Worm (Caenorhabditis elegans): ENCODE results near the gene ida-1.

ida-1 gene

ce11 chrIII:5721888-5722287 lies 33.5 kb upstream of the ida-1 start (continued):
- TF ChIP-seq zip-4 (GFP tag; optimal IDR thresholded peaks at IDR 0.05) = peak; percentile 51
- TF ChIP-seq nhr-28 (tag; optimal IDR thresholded peaks at IDR 0.05) = no peak
- peak; percentile 66 for TF ChIP-seq lin-13 (GFP tag; optimal IDR thresholded peaks at IDR 0.05)
- TF ChIP-seq elt-3 (tag; optimal IDR thresholded peaks at IDR 0.05) = peak in 3 of 6 experiments; percentile 5 to 68 (median 33)
- no peak for TF ChIP-seq snpc-4 (tag; optimal IDR thresholded peaks at IDR 0.05)
- peak; percentile 96 for TF ChIP-seq elt-2 (tag; optimal IDR thresholded peaks at IDR 0.05)
- peak; percentile 93 for TF ChIP-seq nhr-90 (tag; optimal IDR thresholded peaks at IDR 0.05; ENCODE audit: poor library complexity)
- TF ChIP-seq nhr-47 (tag; optimal IDR thresholded peaks at IDR 0.05) = peak; percentile 88
- peak; percentile 65 for TF ChIP-seq grh-1 (GFP tag; IDR thresholded peaks at IDR 0.05)
- TF ChIP-seq lir-3 (tag; optimal IDR thresholded peaks at IDR 0.05; ENCODE audit: poor library complexity) = peak; percentile 94
- TF ChIP-seq hpl-2 (GFP tag; optimal IDR thresholded peaks at IDR 0.05) = no peak
- no peak for TF ChIP-seq nhr-237 (tag; optimal IDR thresholded peaks at IDR 0.05)
- TF ChIP-seq mef-2 (tag; optimal IDR thresholded peaks at IDR 0.05) = no peak
- peak; percentile 45 for TF ChIP-seq C16A3.4 (tag; optimal IDR thresholded peaks at IDR 0.05)
- no peak; the same call in 1 of the 2 replicates for TF ChIP-seq unc-98 (GFP tag; IDR thresholded peaks at IDR 0.05)
- TF ChIP-seq lin-14 (GFP tag; optimal IDR thresholded peaks at IDR 0.05) = peak; percentile 77
- TF ChIP-seq dsc-1 (tag; optimal IDR thresholded peaks at IDR 0.05) = peak; percentile 92
- peak; percentile 37 for TF ChIP-seq efl-3 (GFP tag; optimal IDR thresholded peaks at IDR 0.05)
- TF ChIP-seq pax-3 (tag; optimal IDR thresholded peaks at IDR 0.05) = peak; percentile 86
- peak; percentile 52 for TF ChIP-seq sup-37 (GFP tag; optimal IDR thresholded peaks at IDR 0.05)
- TF ChIP-seq hlh-17 (GFP tag; optimal IDR thresholded peaks at IDR 0.05; ENCODE audit: borderline replicate concordance) = no peak
- peak; percentile 71 for TF ChIP-seq unc-130 (tag; optimal IDR thresholded peaks at IDR 0.05)
- no peak for TF ChIP-seq egl-27 (tag; optimal IDR thresholded peaks at IDR 0.05)
- TF ChIP-seq ceh-82 (tag; optimal IDR thresholded peaks at IDR 0.05) = peak; percentile 45 to 66 (median 60)
- peak; percentile 83 for TF ChIP-seq snu-23 (GFP tag; optimal IDR thresholded peaks at IDR 0.05)
- TF ChIP-seq fkh-10 (GFP tag; optimal IDR thresholded peaks at IDR 0.05) = peak; percentile 34
- TF ChIP-seq ceh-90 (tag; optimal IDR thresholded peaks at IDR 0.05) = peak; percentile 94
- TF ChIP-seq sptf-1 (tag; optimal IDR thresholded peaks at IDR 0.05) = no peak
- TF ChIP-seq hlh-4 (tag; optimal IDR thresholded peaks at IDR 0.05) = peak; percentile 13
- peak; percentile 73 to 76 for TF ChIP-seq lsy-2 (tag; optimal IDR thresholded peaks at IDR 0.05)
- TF ChIP-seq C04F5.9 (tag; optimal IDR thresholded peaks at IDR 0.05) = peak; percentile 79
- no peak for TF ChIP-seq ceh-88 (GFP tag; IDR thresholded peaks at IDR 0.05)
- TF ChIP-seq alr-1 (tag; optimal IDR thresholded peaks at IDR 0.05; ENCODE audit: borderline replicate concordance) = no peak
- peak; percentile 68 for TF ChIP-seq Y116A8C.19 (tag; optimal IDR thresholded peaks at IDR 0.05; ENCODE audit: borderline replicate concordance)
- TF ChIP-seq egl-13 (tag; optimal IDR thresholded peaks at IDR 0.05) = peak; percentile 80
- TF ChIP-seq mdl-1 (tag; optimal IDR thresholded peaks at IDR 0.05) = peak in 1 of 2 experiments; percentile 21
- TF ChIP-seq ama-1 (optimal IDR thresholded peaks at IDR 0.05) = no peak
- TF ChIP-seq nhr-77 (tag; optimal IDR thresholded peaks at IDR 0.05) = peak; percentile 22

- TF ChIP-seq mdl-1 (tag; optimal IDR thresholded peaks at IDR 0.05) (no peak), elt-2 (tag; optimal IDR thresholded peaks at IDR 0.05) (no peak), unc-86 (tag; optimal IDR thresholded peaks at IDR 0.05) (no peak), efl-1 (optimal IDR thresholded peaks at IDR 0.05) (no peak), efl-1 (GFP tag; optimal IDR thresholded peaks at IDR 0.05 in 1 of 2) (no peak), lin-39 (tag; optimal IDR thresholded peaks at IDR 0.05) (no peak), pqm-1 (tag; optimal IDR thresholded peaks at IDR 0.05) (no peak), nhr-12 (tag; optimal IDR thresholded peaks at IDR 0.05) (no peak), hlh-17 (GFP tag; optimal IDR thresholded peaks at IDR 0.05; ENCODE audit: borderline replicate concordance) (no peak), C04F5.9 (tag; optimal IDR thresholded peaks at IDR 0.05) (no peak), ztf-4 (tag; optimal IDR thresholded peaks at IDR 0.05) (no peak), sox-4 (tag; optimal IDR thresholded peaks at IDR 0.05) (no peak), lin-15B (tag; optimal IDR thresholded peaks at IDR 0.05) (no peak), ceh-88 (GFP tag; IDR thresholded peaks at IDR 0.05) (no peak), zag-1 (tag; optimal IDR thresholded peaks at IDR 0.05) (no peak), mab-9 (GFP tag; IDR thresholded peaks at IDR 0.05) (no peak), unc-30 (tag; optimal IDR thresholded peaks at IDR 0.05) (no peak)
Measured at ce11 chrIII:5722550-5722949, 32.8 kb upstream of the ida-1 start, which contains the start of gene wrm-1. wrm-1 (plus strand) TSS chrIII:5722850.

Data from whole organism, L1 larva.